Worm (Caenorhabditis elegans) whole organism, early embryonic: ENCODE results near the gene F54H5.5.

Experiments used
- F13C5.2 ChIP-seq: sonication (generic microtip); optimal IDR thresholded peaks from 2 replicates; lab custom pipeline; 2017; ENCODE audit warnings: mild to moderate bottlenecking, missing genetic modification characterization, inconsistent platforms, missing compliant biosample characterization
- aly-1 ChIP-seq: sonication (generic microtip); optimal IDR thresholded peaks from 2 replicates; lab custom pipeline; 2016; ENCODE audit warnings: missing genetic modification characterization, missing compliant biosample characterization
- ama-1 ChIP-seq: fragments of 150-350 bp; optimal IDR thresholded peaks from 2 replicates; lab custom pipeline; 2014
- ceh-13 ChIP-seq: fragments of 200-800 bp; sonication (Bioruptor generic); optimal IDR thresholded peaks from 2 replicates; lab custom pipeline; 2018; ENCODE audit warnings: mild to moderate bottlenecking, missing genetic modification characterization, missing compliant biosample characterization
- ets-7 ChIP-seq: sonication (generic microtip); optimal IDR thresholded peaks from 2 replicates; lab custom pipeline; 2016; ENCODE audit warnings: missing genotype, missing genetic modification characterization, missing compliant biosample characterization
- flt-1 ChIP-seq: fragments of 200-800 bp; sonication (Bioruptor generic); IDR thresholded peaks from 2 replicates; pipeline ENCODE4 v1.3.6; 2022; ENCODE audit warnings: missing genetic modification characterization, missing compliant biosample characterization
- hmbx-1 ChIP-seq: sonication (generic microtip); optimal IDR thresholded peaks from 2 replicates; lab custom pipeline; 2016; ENCODE audit warnings: mild to moderate bottlenecking, missing genetic modification characterization, missing compliant biosample characterization
- hmg-4 ChIP-seq: fragments of 200-800 bp; sonication (Bioruptor generic); optimal IDR thresholded peaks from 2 replicates; lab custom pipeline; 2018; ENCODE audit warnings: mild to moderate bottlenecking, missing genetic modification characterization, missing compliant biosample characterization
- pes-1 ChIP-seq: fragments of 200-800 bp; sonication (Bioruptor generic); IDR thresholded peaks from 2 replicates; pipeline ENCODE4 v1.3.6; 2022; ENCODE audit warnings: missing genetic modification reagents, missing genetic modification characterization, missing compliant biosample characterization
- sea-1 ChIP-seq: fragments of 200-800 bp; sonication (Bioruptor generic); conservative IDR thresholded peaks from 2 replicates; pipeline ENCODE4 v1.3.6; 2022; ENCODE audit warnings: missing genetic modification characterization, missing compliant biosample characterization
- tbx-37 ChIP-seq: fragments of 200-800 bp; sonication (Bioruptor generic); conservative IDR thresholded peaks from 2 replicates; pipeline ENCODE4 v1.3.6; 2022; ENCODE audit warnings: missing genetic modification reagents, missing genetic modification characterization, missing compliant biosample characterization

DNA sequence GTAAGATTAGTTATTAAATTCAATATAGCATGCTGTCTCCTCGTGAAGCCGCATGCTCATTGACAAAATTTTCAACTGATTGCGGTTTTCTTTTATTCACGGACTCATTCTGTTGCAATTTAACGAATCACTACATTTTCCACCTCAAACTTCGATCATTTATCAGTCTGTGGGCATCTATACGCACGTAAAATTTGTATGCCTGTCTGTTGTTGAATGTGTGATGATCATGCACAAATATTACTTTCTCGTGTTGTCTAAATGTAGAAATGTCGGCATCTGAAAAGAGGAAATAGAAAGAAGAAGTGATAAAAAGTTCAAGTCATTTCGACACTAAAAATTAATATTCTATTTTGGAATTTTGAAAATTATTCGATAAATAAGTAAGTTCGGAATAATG is 14.5 kb downstream of the F54H5.5 start:
- TF ChIP-seq ceh-13 (GFP tag; lab: Kevin White, UChicago): no peak
- no peak for TF ChIP-seq ets-7 (tag; lab: Kevin White, UChicago)
- no peak for TF ChIP-seq hmbx-1 (tag; lab: Kevin White, UChicago)
- no peak for TF ChIP-seq pes-1 (GFP tag; lab: Robert Waterston, UW)
- TF ChIP-seq ama-1 (lab: Kevin White, UChicago): no peak
- no peak for TF ChIP-seq tbx-37 (GFP tag; lab: Robert Waterston, UW)
- TF ChIP-seq aly-1: no peak
- TF ChIP-seq hmg-4: no peak
- no peak for TF ChIP-seq flt-1 (GFP tag; lab: Robert Waterston, UW)
- TF ChIP-seq F13C5.2 (tag; lab: Kevin White, UChicago): no peak
- no peak for TF ChIP-seq sea-1 (GFP tag; lab: Robert Waterston, UW)
